ENCODE assay signal across 5 fruit fly cellular contexts in the genomic region with DNA sequence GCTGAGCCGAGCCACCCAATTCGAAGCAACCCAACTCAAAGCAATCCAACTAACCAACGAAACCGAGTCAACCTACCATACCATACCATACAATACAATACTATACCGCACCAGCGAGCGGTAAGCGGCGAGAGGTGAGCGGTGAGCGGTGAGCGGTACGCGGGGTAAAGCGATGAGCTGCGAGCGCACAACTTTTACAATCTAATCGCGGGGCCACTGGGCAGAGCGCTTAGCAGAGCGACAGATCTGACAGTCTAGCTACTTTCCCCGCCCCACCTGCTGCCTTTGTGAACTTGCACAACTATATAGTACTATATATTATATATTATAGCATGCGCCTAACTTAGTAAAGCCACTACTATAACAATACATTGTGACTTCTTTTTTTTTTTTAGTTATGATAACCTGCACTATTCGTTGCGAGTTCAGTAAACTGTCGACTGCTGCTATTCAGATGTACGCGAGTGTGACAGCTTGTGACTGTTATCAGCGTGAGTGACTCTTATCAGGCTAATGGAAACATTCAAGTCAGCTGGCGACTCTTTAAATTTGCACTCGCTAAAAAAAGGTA.
TF ChIP-seq lines count a peak whose summit lies in the region.

No protein-coding gene starts in this region.

- TF ChIP-seq CTCF in whole organism, embryonic (GFP tag; optimal IDR thresholded peaks at IDR 0.05; lab: Kevin White, UChicago) = no peak

TF ChIP-seq in whole organism, adult, 20 proteins besides CTCF, POLR2A, EP300 and RAD21 (continues in another document):
- TF ChIP-seq CG1620 (GFP tag; optimal IDR thresholded peaks at IDR 0.05; lab: Kevin White, UChicago) = no peak
- TF ChIP-seq kay (GFP tag; lab: Kevin White, UChicago; ENCODE audit: borderline replicate concordance) = peak; percentile 65
- TF ChIP-seq CG7101 (tag; optimal IDR thresholded peaks at IDR 0.05; lab: Kevin White, UChicago) = peak; percentile 45
- peak; percentile 93 for TF ChIP-seq cic (GFP tag; optimal IDR thresholded peaks at IDR 0.05; lab: Kevin White, UChicago)
- no peak for TF ChIP-seq ovo (GFP tag; optimal IDR thresholded peaks at IDR 0.05; lab: Kevin White, UChicago)
- TF ChIP-seq cnc (optimal IDR thresholded peaks at IDR 0.05; lab: Kevin White, UChicago) = no peak
- TF ChIP-seq bab1 (GFP tag; optimal IDR thresholded peaks at IDR 0.05; lab: Kevin White, UChicago) = peak; percentile 47
- peak; percentile 79 for TF ChIP-seq CG12768 (GFP tag; optimal IDR thresholded peaks at IDR 0.05; lab: Kevin White, UChicago)
- no peak for TF ChIP-seq Clk (GFP tag; optimal IDR thresholded peaks at IDR 0.05; lab: Kevin White, UChicago)
- no peak for TF ChIP-seq CG5204 (GFP tag; optimal IDR thresholded peaks at IDR 0.05; lab: Kevin White, UChicago)
- TF ChIP-seq Hr96 (GFP tag; optimal IDR thresholded peaks at IDR 0.05; lab: Kevin White, UChicago) = peak; percentile 62
- TF ChIP-seq tj (GFP tag; optimal IDR thresholded peaks at IDR 0.05; lab: Kevin White, UChicago) = peak; percentile 37
- TF ChIP-seq CG11617 (GFP tag; optimal IDR thresholded peaks at IDR 0.05; lab: Kevin White, UChicago) = peak; percentile 66
- TF ChIP-seq CG14711 (tag; optimal IDR thresholded peaks at IDR 0.05; lab: Kevin White, UChicago) = peak; percentile 50
- TF ChIP-seq toe (GFP tag; optimal IDR thresholded peaks at IDR 0.05; lab: Kevin White, UChicago) = peak; percentile 11
- peak; percentile 69 for TF ChIP-seq pad (GFP tag; optimal IDR thresholded peaks at IDR 0.05; lab: Kevin White, UChicago)
- no peak for TF ChIP-seq CG7045 (GFP tag; optimal IDR thresholded peaks at IDR 0.05; lab: Kevin White, UChicago)

TF ChIP-seq in whole organism, embryonic, 481 proteins besides CTCF, POLR2A, EP300 and RAD21 (continues in another document):
- TF ChIP-seq Mad (GFP tag; optimal IDR thresholded peaks at IDR 0.05; lab: Kevin White, UChicago) = no peak
- no peak for TF ChIP-seq ac (GFP tag; optimal IDR thresholded peaks at IDR 0.05; lab: Kevin White, UChicago)
- no peak for TF ChIP-seq CG14014 (GFP tag; IDR thresholded peaks at IDR 0.05; lab: Robert Waterston, UW)
- TF ChIP-seq pros (GFP tag; optimal IDR thresholded peaks at IDR 0.05; lab: Kevin White, UChicago) = no peak
- TF ChIP-seq CG1529 (GFP tag; optimal IDR thresholded peaks at IDR 0.05; lab: Kevin White, UChicago) = no peak
- TF ChIP-seq Spps (tag; optimal IDR thresholded peaks at IDR 0.05; lab: Kevin White, UChicago) = no peak
- TF ChIP-seq gce (GFP tag; IDR thresholded peaks at IDR 0.05; lab: Robert Waterston, UW) = no peak
- TF ChIP-seq bcd (GFP tag; optimal IDR thresholded peaks at IDR 0.05; lab: Kevin White, UChicago) = peak; percentile 47
- TF ChIP-seq MBD-R2 (GFP tag; IDR thresholded peaks at IDR 0.05; lab: Robert Waterston, UW) = peak; percentile 18; the same call in 1 of the 2 replicates
- TF ChIP-seq CG15011 (GFP tag; optimal IDR thresholded peaks at IDR 0.05; lab: Kevin White, UChicago) = no peak
- TF ChIP-seq tll (GFP tag; optimal IDR thresholded peaks at IDR 0.05; lab: Kevin White, UChicago) = no peak
- peak; percentile 11 for TF ChIP-seq CG12219 (GFP tag; optimal IDR thresholded peaks at IDR 0.05; lab: Kevin White, UChicago)
- no peak; the same call in 1 of the 2 replicates for TF ChIP-seq CG10366 (GFP tag; IDR thresholded peaks at IDR 0.05; lab: Robert Waterston, UW)
- no peak for TF ChIP-seq CG3726 (GFP tag; IDR thresholded peaks at IDR 0.05; lab: Robert Waterston, UW)
- TF ChIP-seq zen2 (GFP tag; IDR thresholded peaks at IDR 0.05; lab: Robert Waterston, UW; ENCODE audit: partially characterized antibody) = no peak
- no peak for TF ChIP-seq Lim3 (GFP tag; IDR thresholded peaks at IDR 0.05; lab: Robert Waterston, UW)
- no peak for TF ChIP-seq CG8944 (GFP tag; optimal IDR thresholded peaks at IDR 0.05; lab: Kevin White, UChicago)

TF ChIP-seq in whole organism, prepupa, 60 proteins besides CTCF, POLR2A, EP300 and RAD21 (continues in another document):
- TF ChIP-seq Blimp-1 (GFP tag; optimal IDR thresholded peaks at IDR 0.05; lab: Kevin White, UChicago) (no peak), CG8319 (GFP tag; optimal IDR thresholded peaks at IDR 0.05; lab: Kevin White, UChicago) (no peak), net (GFP tag; optimal IDR thresholded peaks at IDR 0.05; lab: Kevin White, UChicago) (peak; percentile 11), CG10631 (GFP tag; optimal IDR thresholded peaks at IDR 0.05; lab: Kevin White, UChicago) (no peak), CG3919 (GFP tag; optimal IDR thresholded peaks at IDR 0.05; lab: Kevin White, UChicago) (peak; percentile 18), fd85E (GFP tag; optimal IDR thresholded peaks at IDR 0.05; lab: Kevin White, UChicago) (no peak), salr (GFP tag; optimal IDR thresholded peaks at IDR 0.05; lab: Kevin White, UChicago) (no peak), Met (GFP tag; optimal IDR thresholded peaks at IDR 0.05; lab: Kevin White, UChicago) (peak; percentile 43), Ets96B (tag; optimal IDR thresholded peaks at IDR 0.05; lab: Kevin White, UChicago) (no peak), Eip93F (GFP tag; optimal IDR thresholded peaks at IDR 0.05; lab: Kevin White, UChicago) (no peak), CG11294 (GFP tag; IDR thresholded peaks at IDR 0.05; lab: Robert Waterston, UW) (0 out of 2 replicates have a peak, but pooled peaks have one; percentile 10), svp (GFP tag; lab: Kevin White, UChicago) (peak; percentile 74), CG32006 (GFP tag; optimal IDR thresholded peaks at IDR 0.05; lab: Kevin White, UChicago) (peak; percentile 64), lz (GFP tag; optimal IDR thresholded peaks at IDR 0.05; lab: Kevin White, UChicago) (peak; percentile 1), CG1621 (tag; optimal IDR thresholded peaks at IDR 0.05; lab: Kevin White, UChicago) (no peak), Sox15 (GFP tag; optimal IDR thresholded peaks at IDR 0.05; lab: Kevin White, UChicago) (no peak), CG6792 (GFP tag; optimal IDR thresholded peaks at IDR 0.05; lab: Kevin White, UChicago) (no peak), CG9139 (GFP tag; optimal IDR thresholded peaks at IDR 0.05; lab: Kevin White, UChicago) (no peak), CG16779 (tag; optimal IDR thresholded peaks at IDR 0.05; lab: Kevin White, UChicago) (no peak)

TF ChIP-seq in whole organism, pupa, 21 proteins besides CTCF, POLR2A, EP300 and RAD21 (continues in another document):
- TF ChIP-seq CG32121 (GFP tag; IDR thresholded peaks at IDR 0.05; lab: Robert Waterston, UW) (peak; percentile 21; the same call in 1 of the 2 replicates), fd96Ca (GFP tag; IDR thresholded peaks at IDR 0.05; lab: Robert Waterston, UW) (peak; percentile 27; the same call in 2 of the 3 replicates), Snoo (tag; optimal IDR thresholded peaks at IDR 0.05; lab: Kevin White, UChicago) (no peak), CG14655 (GFP tag; optimal IDR thresholded peaks at IDR 0.05; lab: Kevin White, UChicago) (peak; percentile 42), D1 (tag; optimal IDR thresholded peaks at IDR 0.05; lab: Kevin White, UChicago) (no peak), EcR (GFP tag; optimal IDR thresholded peaks at IDR 0.05; lab: Kevin White, UChicago) (peak; percentile 49), Pif1B (GFP tag; optimal IDR thresholded peaks at IDR 0.05; lab: Kevin White, UChicago) (no peak), CG8159 (tag; optimal IDR thresholded peaks at IDR 0.05; lab: Kevin White, UChicago) (peak; percentile 30), CG17806 (tag; optimal IDR thresholded peaks at IDR 0.05; lab: Kevin White, UChicago) (no peak), CG12605 (GFP tag; IDR thresholded peaks at IDR 0.05; lab: Robert Waterston, UW) (no peak), CG13204 (GFP tag; optimal IDR thresholded peaks at IDR 0.05; lab: Kevin White, UChicago) (peak; percentile 56), CG34367 (tag; optimal IDR thresholded peaks at IDR 0.05; lab: Kevin White, UChicago) (no peak), CG10348 (GFP tag; IDR thresholded peaks at IDR 0.05; lab: Robert Waterston, UW) (no peak), Ets98B (GFP tag; IDR thresholded peaks at IDR 0.05; lab: Robert Waterston, UW) (no peak), rn (GFP tag; IDR thresholded peaks at IDR 0.05; lab: Robert Waterston, UW) (no peak), Pif1A (GFP tag; optimal IDR thresholded peaks at IDR 0.05; lab: Kevin White, UChicago) (peak; percentile 6), CG8301 (tag; optimal IDR thresholded peaks at IDR 0.05; lab: Kevin White, UChicago) (peak; percentile 39), CG15710 (tag; optimal IDR thresholded peaks at IDR 0.05; lab: Kevin White, UChicago) (peak; percentile 14), CG4496 (GFP tag; IDR thresholded peaks at IDR 0.05; lab: Robert Waterston, UW) (0 out of 3 replicates have a peak, but pooled peaks have one; percentile 20)

TF ChIP-seq in whole organism, wandering third instar larva, 38 proteins besides CTCF, POLR2A, EP300 and RAD21 (continues in another document):
- peak in 1 of 2 experiments; percentile 55 for TF ChIP-seq foxo (GFP tag; optimal IDR thresholded peaks at IDR 0.05; lab: Kevin White, UChicago)
- no peak for TF ChIP-seq dsf (GFP tag; optimal IDR thresholded peaks at IDR 0.05; lab: Kevin White, UChicago; ENCODE audit: borderline replicate concordance)
- TF ChIP-seq Rel (GFP tag; optimal IDR thresholded peaks at IDR 0.05; lab: Kevin White, UChicago) = no peak
- no peak for TF ChIP-seq Rel (tag; optimal IDR thresholded peaks at IDR 0.05; lab: Kevin White, UChicago)
- TF ChIP-seq lola (GFP tag; optimal IDR thresholded peaks at IDR 0.05; lab: Kevin White, UChicago) = no peak
- TF ChIP-seq CG32264 (GFP tag; optimal IDR thresholded peaks at IDR 0.05; lab: Kevin White, UChicago) = no peak
- peak; percentile 17 for TF ChIP-seq br (GFP tag; optimal IDR thresholded peaks at IDR 0.05; lab: Kevin White, UChicago)
- no peak for TF ChIP-seq CrebA (GFP tag; optimal IDR thresholded peaks at IDR 0.05; lab: Kevin White, UChicago; ENCODE audit: borderline replicate concordance)
- no peak for TF ChIP-seq brk (GFP tag; optimal IDR thresholded peaks at IDR 0.05; lab: Kevin White, UChicago)
- TF ChIP-seq usp (GFP tag; optimal IDR thresholded peaks at IDR 0.05; lab: Kevin White, UChicago) = no peak
- TF ChIP-seq Abd-B (GFP tag; optimal IDR thresholded peaks at IDR 0.05; lab: Kevin White, UChicago) = no peak
- TF ChIP-seq OdsH (GFP tag; optimal IDR thresholded peaks at IDR 0.05; lab: Kevin White, UChicago) = peak; percentile 14
- peak; percentile 22 for TF ChIP-seq Sp1 (GFP tag; optimal IDR thresholded peaks at IDR 0.05; lab: Kevin White, UChicago)
- no peak for TF ChIP-seq Jra (GFP tag; optimal IDR thresholded peaks at IDR 0.05; lab: Kevin White, UChicago)
- no peak for TF ChIP-seq tai (GFP tag; optimal IDR thresholded peaks at IDR 0.05; lab: Kevin White, UChicago)
- TF ChIP-seq Hnf4 (GFP tag; optimal IDR thresholded peaks at IDR 0.05; lab: Kevin White, UChicago) = peak; percentile 16
- TF ChIP-seq Hr78 (GFP tag; optimal IDR thresholded peaks at IDR 0.05; lab: Kevin White, UChicago) = no peak
- TF ChIP-seq GATAd (GFP tag; optimal IDR thresholded peaks at IDR 0.05; lab: Kevin White, UChicago) = no peak
- TF ChIP-seq Dfd (GFP tag; optimal IDR thresholded peaks at IDR 0.05; lab: Kevin White, UChicago) = no peak
- TF ChIP-seq CG9705 (GFP tag; optimal IDR thresholded peaks at IDR 0.05; lab: Kevin White, UChicago) = no peak
- TF ChIP-seq HLH106 (tag; optimal IDR thresholded peaks at IDR 0.05; lab: Kevin White, UChicago) = peak; percentile 25
- no peak for TF ChIP-seq woc (GFP tag; optimal IDR thresholded peaks at IDR 0.05; lab: Kevin White, UChicago)
